Worm (Caenorhabditis elegans) whole organism, young adult: ENCODE measurements around the gene C01B10.44.

ENCODE experiments used
- Y56A3A.18 ChIP-seq: fragments of 200-800 bp; sonication (Bioruptor generic); IDR thresholded peaks from 2 replicates; pipeline ENCODE4 v1.3.6; 2022; ENCODE audit warnings: missing genetic modification reagents, missing genetic modification characterization, missing compliant biosample characterization
- Y67H2A.10 ChIP-seq: fragments of 200-800 bp; sonication (Bioruptor generic); conservative IDR thresholded peaks from 2 replicates; pipeline ENCODE4 v1.3.6; 2022; ENCODE audit warnings: missing genetic modification reagents, missing genetic modification characterization, missing compliant biosample characterization
- aptf-3 ChIP-seq: fragments of 200-800 bp; sonication (Bioruptor generic); IDR thresholded peaks from 2 replicates; pipeline ENCODE4 v1.3.6; 2022; ENCODE audit warnings: missing genetic modification characterization, missing compliant biosample characterization
- athp-1 ChIP-seq: sonication (generic microtip); optimal IDR thresholded peaks from 2 replicates; lab custom pipeline; 2017; ENCODE audit warnings: mild to moderate bottlenecking, missing genetic modification characterization, missing compliant biosample characterization
- hmg-1.2 ChIP-seq: fragments of 200-800 bp; sonication (Bioruptor generic); IDR thresholded peaks from 2 replicates; pipeline ENCODE4 v1.3.6; 2022; ENCODE audit warnings: missing genetic modification reagents, missing genetic modification characterization, missing compliant biosample characterization
- lir-1 ChIP-seq: fragments of 200-800 bp; sonication (Bioruptor generic); conservative IDR thresholded peaks from 2 replicates; pipeline ENCODE4 v1.3.6; 2022; ENCODE audit warnings: missing genetic modification reagents, missing genetic modification characterization, missing compliant biosample characterization
- mel-28 ChIP-seq: sonication (generic microtip); optimal IDR thresholded peaks from 2 replicates; lab custom pipeline; 2016; ENCODE audit warnings: borderline replicate concordance, mild to moderate bottlenecking, missing genetic modification characterization, missing compliant biosample characterization
- pbrm-1 ChIP-seq: fragments of 200-800 bp; sonication (Bioruptor generic); IDR thresholded peaks from 2 replicates; pipeline ENCODE4 v1.3.6; 2022; ENCODE audit warnings: missing genetic modification reagents, missing genetic modification characterization, missing compliant biosample characterization
- sptf-2 ChIP-seq: fragments of 200-800 bp; sonication (Bioruptor generic); optimal IDR thresholded peaks from 2 replicates; lab custom pipeline; 2018; ENCODE audit warnings: mild to moderate bottlenecking, missing genetic modification characterization, missing compliant biosample characterization
- zfh-2 ChIP-seq: fragments of 200-800 bp; sonication (Bioruptor generic); conservative IDR thresholded peaks from 2 replicates; pipeline ENCODE4 v1.3.6; 2022; ENCODE audit warnings: missing genetic modification reagents, missing genetic modification characterization, missing compliant biosample characterization

- TF ChIP-seq pbrm-1 (no peak), Y67H2A.10 (GFP tag; lab: Robert Waterston, UW) (no peak), mel-28 (no peak), zfh-2 (GFP tag; lab: Robert Waterston, UW) (no peak), Y56A3A.18 (no peak), hmg-1.2 (GFP tag; lab: Robert Waterston, UW) (no peak), lir-1 (GFP tag; lab: Robert Waterston, UW) (no peak), aptf-3 (no peak), sptf-2 (GFP tag; lab: Kevin White, UChicago) (no peak), athp-1 (tag; lab: Kevin White, UChicago) (no peak)
Measured at ce11 chrIV:6603549-6603948, 19.9 kb upstream of the C01B10.44 start.
